Worm (Caenorhabditis elegans) whole organism, young adult: ENCODE results near the gene C04F5.8.

Experiments used
- C06A6.2 ChIP-seq: fragments of 200-800 bp; sonication (Bioruptor generic); conservative IDR thresholded peaks from 2 replicates; pipeline ENCODE4 v1.3.6; 2022; ENCODE audit warnings: missing genetic modification characterization, missing compliant biosample characterization
- C17E4.6 ChIP-seq: fragments of 200-800 bp; sonication (Bioruptor generic); IDR thresholded peaks from 2 replicates; pipeline ENCODE4 v1.3.6; 2022; ENCODE audit warnings: missing genetic modification reagents, missing genetic modification characterization, missing compliant biosample characterization
- F10E7.11 ChIP-seq: sonication (generic microtip); optimal IDR thresholded peaks from 2 replicates; lab custom pipeline; 2017; ENCODE audit warnings: mild to moderate bottlenecking, missing genetic modification characterization, moderate library complexity, missing compliant biosample characterization
- F23B12.7 ChIP-seq: sonication (generic microtip); optimal IDR thresholded peaks from 2 replicates; lab custom pipeline; 2017; ENCODE audit warnings: missing genetic modification characterization, mild to moderate bottlenecking, missing compliant biosample characterization, antibody characterized with exemption, moderate library complexity; ENCODE audit not compliant: insufficient read depth
- F39B2.1 ChIP-seq: fragments of 200-800 bp; sonication (Bioruptor generic); IDR thresholded peaks from 2 replicates; pipeline ENCODE4 v1.3.6; 2022; ENCODE audit warnings: missing genetic modification reagents, missing genetic modification characterization, missing compliant biosample characterization
- F55B11.4 ChIP-seq: sonication (generic microtip); optimal IDR thresholded peaks from 2 replicates; lab custom pipeline; 2016; ENCODE audit warnings: missing compliant biosample characterization, missing genetic modification characterization, borderline replicate concordance; ENCODE audit not compliant: insufficient read depth
- K12H6.12 ChIP-seq: fragments of 200-800 bp; sonication (Bioruptor generic); optimal IDR thresholded peaks from 2 replicates; lab custom pipeline; 2018; ENCODE audit warnings: mild to moderate bottlenecking, missing genetic modification characterization, missing compliant biosample characterization
- Y53F4B.3 ChIP-seq: fragments of 200-800 bp; sonication (Bioruptor generic); IDR thresholded peaks from 2 replicates; pipeline ENCODE4 v1.3.6; 2022; ENCODE audit warnings: missing genetic modification reagents, missing genetic modification characterization, missing compliant biosample characterization
- Y56A3A.18 ChIP-seq: fragments of 200-800 bp; sonication (Bioruptor generic); IDR thresholded peaks from 2 replicates; pipeline ENCODE4 v1.3.6; 2022; ENCODE audit warnings: missing genetic modification reagents, missing genetic modification characterization, missing compliant biosample characterization
- Y79H2A.3 ChIP-seq: fragments of 200-800 bp; sonication (Bioruptor generic); conservative IDR thresholded peaks from 2 replicates; pipeline ENCODE4 v1.3.6; 2022; ENCODE audit warnings: missing genetic modification reagents, missing genetic modification characterization, missing compliant biosample characterization
- athp-1 ChIP-seq: sonication (generic microtip); optimal IDR thresholded peaks from 2 replicates; lab custom pipeline; 2017; ENCODE audit warnings: mild to moderate bottlenecking, missing genetic modification characterization, missing compliant biosample characterization
- attf-3 ChIP-seq: fragments of 200-800 bp; sonication (Bioruptor generic); conservative IDR thresholded peaks from 2 replicates; pipeline ENCODE4 v1.3.6; 2022; ENCODE audit warnings: missing genetic modification reagents, missing genetic modification characterization, missing compliant biosample characterization
- attf-6 ChIP-seq: fragments of 200-800 bp; sonication (Bioruptor generic); IDR thresholded peaks from 2 replicates; pipeline ENCODE4 v1.3.6; 2022; ENCODE audit warnings: missing genetic modification reagents, missing genetic modification characterization, missing compliant biosample characterization
- cebp-1 ChIP-seq, 2 experiments: fragments of 200-800 bp in 1 of 2; sonication (Bioruptor generic) in 1 of 2; sonication (generic microtip) in 1 of 2; IDR thresholded peaks in 1 of 2; optimal IDR thresholded peaks in 1 of 2; 2 replicates each; pipeline versions ENCODE4 v1.3.6 to Lab custom; 2017 to 2022; ENCODE audit warnings: missing compliant biosample characterization in 2 of 2, missing genetic modification characterization in 2 of 2, mild to moderate bottlenecking in 1 of 2, missing genetic modification reagents in 1 of 2, moderate library complexity in 1 of 2
- cebp-2 ChIP-seq: fragments of 200-800 bp; sonication (Bioruptor generic); IDR thresholded peaks from 2 replicates; pipeline ENCODE4 v1.3.6; 2022; ENCODE audit warnings: missing genetic modification characterization, missing compliant biosample characterization
- ceh-100 ChIP-seq: fragments of 200-800 bp; sonication (Bioruptor generic); IDR thresholded peaks from 2 replicates; pipeline ENCODE4 v1.3.6; 2022; ENCODE audit warnings: missing genetic modification reagents, missing genetic modification characterization, missing compliant biosample characterization
- ceh-27 ChIP-seq: fragments of 200-800 bp; sonication (Bioruptor generic); optimal IDR thresholded peaks from 2 replicates; lab custom pipeline; 2018; ENCODE audit warnings: mild to moderate bottlenecking, missing genetic modification characterization, moderate library complexity, missing compliant biosample characterization
- chd-7 ChIP-seq: sonication (generic microtip); optimal IDR thresholded peaks from 2 replicates; lab custom pipeline; 2016; ENCODE audit warnings: mild to moderate bottlenecking, missing genetic modification characterization, moderate library complexity, missing compliant biosample characterization
- efl-1 ChIP-seq: fragments of 150-350 bp; optimal IDR thresholded peaks from 2 replicates; lab custom pipeline; 2014; ENCODE audit warnings: missing biosample characterization, missing genetic modification reagents, missing genetic modification characterization
- egl-18 ChIP-seq: fragments of 200-800 bp; sonication (Bioruptor generic); IDR thresholded peaks from 2 replicates; pipeline ENCODE4 v1.3.6; 2022; ENCODE audit warnings: missing genetic modification reagents, missing genetic modification characterization, missing compliant biosample characterization
- egl-44 ChIP-seq: fragments of 200-800 bp; sonication (Bioruptor generic); IDR thresholded peaks from 2 replicates; pipeline ENCODE4 v1.3.6; 2022; ENCODE audit warnings: missing genetic modification reagents, missing genetic modification characterization, missing compliant biosample characterization
- gei-17 ChIP-seq: fragments of 200-800 bp; sonication (Bioruptor generic); optimal IDR thresholded peaks from 2 replicates; lab custom pipeline; 2018; ENCODE audit warnings: mild to moderate bottlenecking, missing genetic modification characterization, missing compliant biosample characterization
- hlh-26 ChIP-seq: fragments of 200-800 bp; sonication (Bioruptor generic); conservative IDR thresholded peaks from 2 replicates; pipeline ENCODE4 v1.3.6; 2022; ENCODE audit warnings: missing genetic modification reagents, missing genetic modification characterization, missing compliant biosample characterization
- hmg-1.2 ChIP-seq: fragments of 200-800 bp; sonication (Bioruptor generic); IDR thresholded peaks from 2 replicates; pipeline ENCODE4 v1.3.6; 2022; ENCODE audit warnings: missing genetic modification reagents, missing genetic modification characterization, missing compliant biosample characterization
- lag-1 ChIP-seq: fragments of 200-800 bp; sonication (Bioruptor generic); IDR thresholded peaks from 2 replicates; pipeline ENCODE4 v1.3.6; 2022; ENCODE audit warnings: missing genetic modification reagents, missing genetic modification characterization, missing compliant biosample characterization
- lir-1 ChIP-seq: fragments of 200-800 bp; sonication (Bioruptor generic); conservative IDR thresholded peaks from 2 replicates; pipeline ENCODE4 v1.3.6; 2022; ENCODE audit warnings: missing genetic modification reagents, missing genetic modification characterization, missing compliant biosample characterization
- nfya-2 ChIP-seq: fragments of 200-800 bp; sonication (Bioruptor generic); IDR thresholded peaks from 2 replicates; pipeline ENCODE4 v1.3.6; 2022; ENCODE audit warnings: missing genetic modification reagents, missing genetic modification characterization, missing compliant biosample characterization
- nhr-179 ChIP-seq: sonication (generic microtip); optimal IDR thresholded peaks from 2 replicates; lab custom pipeline; 2016; ENCODE audit warnings: mild to moderate bottlenecking, missing genetic modification characterization, missing compliant biosample characterization
- nhr-80 ChIP-seq: sonication (generic microtip); optimal IDR thresholded peaks from 2 replicates; lab custom pipeline; 2016; ENCODE audit warnings: missing genetic modification characterization, missing compliant biosample characterization
- pbrm-1 ChIP-seq: fragments of 200-800 bp; sonication (Bioruptor generic); IDR thresholded peaks from 2 replicates; pipeline ENCODE4 v1.3.6; 2022; ENCODE audit warnings: missing genetic modification reagents, missing genetic modification characterization, missing compliant biosample characterization
- pha-4 ChIP-seq: fragments of 150-350 bp; sonication (generic microtip); optimal IDR thresholded peaks from 2 replicates; lab custom pipeline; 2014; ENCODE audit warnings: missing biosample characterization, missing genetic modification reagents, missing genetic modification characterization
- rec-8 ChIP-seq, 2 experiments: sonication (generic microtip); optimal IDR thresholded peaks; 2 replicates each; lab custom pipeline; 2016; ENCODE audit warnings: mild to moderate bottlenecking in 2 of 2, missing genetic modification characterization in 2 of 2, missing genetic modification reagents in 2 of 2, missing genotype in 2 of 2, missing biosample characterization in 1 of 2, missing compliant biosample characterization in 1 of 2, moderate library complexity in 1 of 2
- xnd-1 ChIP-seq: sonication (generic microtip); optimal IDR thresholded peaks from 2 replicates; lab custom pipeline; 2016; ENCODE audit warnings: missing genotype, missing genetic modification reagents, missing genetic modification characterization, missing compliant biosample characterization
- zim-3 ChIP-seq: sonication (generic microtip); optimal IDR thresholded peaks from 2 replicates; lab custom pipeline; 2017; ENCODE audit warnings: mild to moderate bottlenecking, missing genetic modification characterization, moderate library complexity, missing compliant biosample characterization
- ztf-18 ChIP-seq: sonication (generic microtip); optimal IDR thresholded peaks from 2 replicates; lab custom pipeline; 2016; ENCODE audit warnings: missing genotype, mild to moderate bottlenecking, missing genetic modification characterization, missing compliant biosample characterization
- ztf-6 ChIP-seq: fragments of 200-800 bp; sonication (Bioruptor generic); IDR thresholded peaks from 2 replicates; pipeline ENCODE4 v1.3.6; 2022; ENCODE audit warnings: missing genetic modification reagents, missing genetic modification characterization, missing compliant biosample characterization

The C04F5.8 gene

ce11 chrV:5144541-5144940 lies 31.0 kb upstream of the C04F5.8 start, which contains the start of gene F14F9.2:
TSS of gene F14F9.2 (plus strand) at chrV:5144841.
- TF ChIP-seq F55B11.4 (tag; lab: Kevin White, UChicago) (no peak), pbrm-1 (GFP tag; lab: Robert Waterston, UW) (no peak), zim-3 (tag; lab: Kevin White, UChicago) (no peak), rec-8 (tag; optimal IDR thresholded peaks at IDR 0.05; lab: Kevin White, UChicago) (no peak)

ce11 chrV:5143785-5144184 lies 30.2 kb upstream of the C04F5.8 start, which contains the start of gene srh-129:
TSS of gene srh-129 (minus strand) at chrV:5143885.
- TF ChIP-seq pha-4 (tag; lab: Kevin White, UChicago) = no peak
- TF ChIP-seq cebp-2 (GFP tag; lab: Robert Waterston, UW) = no peak
- TF ChIP-seq hmg-1.2 = no peak
- TF ChIP-seq egl-44 = no peak
- no peak for TF ChIP-seq zim-3 (tag; lab: Kevin White, UChicago)
- TF ChIP-seq efl-1 (GFP tag; lab: Kevin White, UChicago) = no peak
- no peak for TF ChIP-seq ceh-100 (GFP tag; lab: Robert Waterston, UW)
- TF ChIP-seq ztf-18 (tag; lab: Kevin White, UChicago) = no peak
- no peak for TF ChIP-seq F10E7.11 (tag; lab: Kevin White, UChicago)
- TF ChIP-seq attf-3 (GFP tag; lab: Robert Waterston, UW) = no peak
- no peak for TF ChIP-seq athp-1 (tag; lab: Kevin White, UChicago)
- no peak for TF ChIP-seq K12H6.12 (tag; lab: Kevin White, UChicago)
- TF ChIP-seq nhr-80 (tag; lab: Kevin White, UChicago) = no peak

ce11 chrV:5137919-5138318 lies 24.4 kb upstream of the C04F5.8 start, which contains the start of gene F14F9.3:
TSS of gene F14F9.3 (plus strand) at chrV:5138219.
- TF ChIP-seq Y53F4B.3 = no peak
- TF ChIP-seq gei-17 = no peak
- no peak for TF ChIP-seq lir-1 (GFP tag; lab: Robert Waterston, UW)
- TF ChIP-seq attf-3 (GFP tag; lab: Robert Waterston, UW) = no peak
- TF ChIP-seq Y56A3A.18 (GFP tag; lab: Robert Waterston, UW) = no peak
- no peak for TF ChIP-seq F39B2.1 (GFP tag; lab: Robert Waterston, UW)
- TF ChIP-seq ceh-27 = no peak
- no peak for TF ChIP-seq F23B12.7
- no peak for TF ChIP-seq ztf-6 (GFP tag; lab: Robert Waterston, UW)
- TF ChIP-seq hlh-26 (GFP tag; lab: Robert Waterston, UW) = no peak
- no peak for TF ChIP-seq nfya-2
- no peak for TF ChIP-seq chd-7 (tag; lab: Kevin White, UChicago)
- TF ChIP-seq nhr-179 (tag; lab: Kevin White, UChicago) = no peak
- TF ChIP-seq pha-4 (tag; lab: Kevin White, UChicago) = no peak
- TF ChIP-seq rec-8 (tag; optimal IDR thresholded peaks at IDR 0.05; lab: Kevin White, UChicago) = no peak

ce11 chrV:5132441-5132840 lies 18.9 kb upstream of the C04F5.8 start, which contains the start of gene F14F9.4:
TSS of gene F14F9.4 (plus strand) at chrV:5132741.
- no peak for TF ChIP-seq C17E4.6 (GFP tag; lab: Robert Waterston, UW)
- TF ChIP-seq K12H6.12 (tag; lab: Kevin White, UChicago) = no peak
- no peak for TF ChIP-seq Y79H2A.3 (GFP tag; lab: Robert Waterston, UW)
- no peak for TF ChIP-seq attf-6 (GFP tag; lab: Robert Waterston, UW)
- TF ChIP-seq lir-1 (GFP tag; lab: Robert Waterston, UW) = no peak
- TF ChIP-seq cebp-2 (GFP tag; lab: Robert Waterston, UW) = no peak
- no peak for TF ChIP-seq C06A6.2
- no peak for TF ChIP-seq egl-18
- TF ChIP-seq ztf-18 (tag; lab: Kevin White, UChicago) = no peak
- no peak for TF ChIP-seq chd-7 (tag; lab: Kevin White, UChicago)
- TF ChIP-seq cebp-1 (GFP tag; IDR thresholded peaks at IDR 0.05; lab: Robert Waterston, UW) = no peak
- no peak for TF ChIP-seq cebp-1 (tag; optimal IDR thresholded peaks at IDR 0.05; lab: Kevin White, UChicago)
- no peak for TF ChIP-seq lag-1 (GFP tag; lab: Robert Waterston, UW)
- TF ChIP-seq xnd-1 (tag; lab: Kevin White, UChicago) = no peak
